Worm (Caenorhabditis elegans): ENCODE data around the gene fipr-21.
A peak's percentile ranks its signal among the peaks of the same experiment; 100 is the strongest.

Gene fipr-21

ce11 chrX:10327323-10328022 lies 23.1 kb downstream of the fipr-21 start, which contains the start of gene acl-5:
Gene acl-5, minus strand, starts transcription at chrX:10327456.
- TF ChIP-seq T22C8.4 (GFP tag; IDR thresholded peaks at IDR 0.05) (no peak), cog-1 (tag; optimal IDR thresholded peaks at IDR 0.05) (no peak), klf-2 (GFP tag; conservative IDR thresholded peaks at IDR 0.05) (no peak), ztf-23 (GFP tag; IDR thresholded peaks at IDR 0.05) (no peak), ztf-29 (GFP tag; IDR thresholded peaks at IDR 0.05) (no peak), flt-1 (GFP tag; IDR thresholded peaks at IDR 0.05) (no peak), ref-1 (GFP tag; conservative IDR thresholded peaks at IDR 0.05) (no peak), med-1 (GFP tag; optimal IDR thresholded peaks at IDR 0.05; ENCODE audit: insufficient read depth) (no peak), tab-1 (GFP tag; IDR thresholded peaks at IDR 0.05) (no peak)

- TF ChIP-seq tab-1 (GFP tag; IDR thresholded peaks at IDR 0.05) (no peak), cog-1 (tag; optimal IDR thresholded peaks at IDR 0.05) (peak; percentile 20)
Measured at ce11 chrX:10332035-10332614, 27.8 kb downstream of the fipr-21 start.

ce11 chrX:10333301-10333854 lies 29.0 kb downstream of the fipr-21 start, which contains the start of gene R07E3.4:
Gene R07E3.4, minus strand, starts transcription at chrX:10333351.
- TF ChIP-seq T22C8.4 (GFP tag; IDR thresholded peaks at IDR 0.05) (no peak), cog-1 (tag; optimal IDR thresholded peaks at IDR 0.05) (no peak), klf-2 (GFP tag; conservative IDR thresholded peaks at IDR 0.05) (no peak)

- no peak for TF ChIP-seq ztf-29 (GFP tag; IDR thresholded peaks at IDR 0.05)
- TF ChIP-seq ref-1 (GFP tag; conservative IDR thresholded peaks at IDR 0.05) = no peak
- no peak for TF ChIP-seq ztf-23 (GFP tag; IDR thresholded peaks at IDR 0.05)
- no peak for TF ChIP-seq tab-1 (GFP tag; IDR thresholded peaks at IDR 0.05)
- TF ChIP-seq flt-1 (GFP tag; IDR thresholded peaks at IDR 0.05) = no peak
- TF ChIP-seq T22C8.4 (GFP tag; IDR thresholded peaks at IDR 0.05) = no peak
Measured at ce11 chrX:10336138-10336537, 31.8 kb downstream of the fipr-21 start, which contains the start of gene idpa-3. Gene idpa-3, plus strand, starts transcription at chrX:10336438.

- TF ChIP-seq med-1 (GFP tag; optimal IDR thresholded peaks at IDR 0.05; ENCODE audit: insufficient read depth) (no peak), ztf-23 (GFP tag; IDR thresholded peaks at IDR 0.05) (0 out of 2 replicates have a peak, but pooled peaks have one; percentile 45), ref-1 (GFP tag; conservative IDR thresholded peaks at IDR 0.05) (no peak)
Measured at ce11 chrX:10336592-10336991, 32.3 kb downstream of the fipr-21 start.

ce11 chrX:10338100-10338499 lies 33.8 kb downstream of the fipr-21 start, which contains the start of gene cut-5:
Gene cut-5, minus strand, starts transcription at chrX:10338200.
- TF ChIP-seq ref-1 (GFP tag; conservative IDR thresholded peaks at IDR 0.05) = no peak

ce11 chrX:10338761-10339160 lies 34.4 kb downstream of the fipr-21 start:
- TF ChIP-seq T22C8.4 (GFP tag; IDR thresholded peaks at IDR 0.05) = no peak
- TF ChIP-seq flt-1 (GFP tag; IDR thresholded peaks at IDR 0.05) = no peak
- TF ChIP-seq ztf-29 (GFP tag; IDR thresholded peaks at IDR 0.05) = no peak

- TF ChIP-seq ztf-29 (GFP tag; IDR thresholded peaks at IDR 0.05) (no peak), flt-1 (GFP tag; IDR thresholded peaks at IDR 0.05) (no peak), med-1 (GFP tag; optimal IDR thresholded peaks at IDR 0.05; ENCODE audit: insufficient read depth) (no peak), cog-1 (tag; optimal IDR thresholded peaks at IDR 0.05) (no peak), klf-2 (GFP tag; conservative IDR thresholded peaks at IDR 0.05) (no peak), T22C8.4 (GFP tag; IDR thresholded peaks at IDR 0.05) (no peak), ztf-23 (GFP tag; IDR thresholded peaks at IDR 0.05) (no peak), tab-1 (GFP tag; IDR thresholded peaks at IDR 0.05) (no peak), ref-1 (GFP tag; conservative IDR thresholded peaks at IDR 0.05) (no peak)
Measured at ce11 chrX:10340044-10340443, 35.7 kb downstream of the fipr-21 start.

ce11 chrX:10340986-10341385 lies 36.7 kb downstream of the fipr-21 start, which contains the start of gene R07E3.1:
Gene R07E3.1, minus strand, starts transcription at chrX:10341161.
- TF ChIP-seq cog-1 (tag; optimal IDR thresholded peaks at IDR 0.05) (no peak), ztf-29 (GFP tag; IDR thresholded peaks at IDR 0.05) (no peak), med-1 (GFP tag; optimal IDR thresholded peaks at IDR 0.05; ENCODE audit: insufficient read depth) (no peak)

ce11 chrX:10350151-10350550 lies 45.8 kb downstream of the fipr-21 start:
- TF ChIP-seq T22C8.4 (GFP tag; IDR thresholded peaks at IDR 0.05) (no peak), tab-1 (GFP tag; IDR thresholded peaks at IDR 0.05) (no peak), flt-1 (GFP tag; IDR thresholded peaks at IDR 0.05) (no peak)

ce11 chrX:10353857-10354256 lies 49.5 kb downstream of the fipr-21 start:
- no peak for TF ChIP-seq ref-1 (GFP tag; conservative IDR thresholded peaks at IDR 0.05)
- TF ChIP-seq T22C8.4 (GFP tag; IDR thresholded peaks at IDR 0.05) = no peak
- TF ChIP-seq ztf-23 (GFP tag; IDR thresholded peaks at IDR 0.05) = no peak
- no peak for TF ChIP-seq cog-1 (tag; optimal IDR thresholded peaks at IDR 0.05)
- no peak for TF ChIP-seq ztf-29 (GFP tag; IDR thresholded peaks at IDR 0.05)
